Worm (Caenorhabditis elegans) whole organism, L4 larva: ENCODE results near the gene ndub-6.

ENCODE experiments used
- F37D6.2 ChIP-seq: sonication (generic microtip); optimal IDR thresholded peaks from 2 replicates; lab custom pipeline; 2016; ENCODE audit warnings: mild to moderate bottlenecking, missing genetic modification characterization, missing compliant biosample characterization
- aha-1 ChIP-seq: fragments of 150-350 bp; peaks from one replicate; lab custom pipeline; 2014; ENCODE audit warnings: missing biosample characterization, missing genetic modification characterization
- attf-4 ChIP-seq: sonication (generic microtip); optimal IDR thresholded peaks from 3 replicates; lab custom pipeline; 2017; ENCODE audit warnings: missing biosample characterization, missing genetic modification characterization
- ceh-44 ChIP-seq: fragments of 200-800 bp; sonication (Bioruptor generic); IDR thresholded peaks from 2 replicates; pipeline ENCODE4 v1.3.6; 2022; ENCODE audit warnings: missing genetic modification reagents, missing genetic modification characterization, missing compliant biosample characterization
- ctbp-1 ChIP-seq: fragments of 200-800 bp; sonication (Bioruptor generic); IDR thresholded peaks from 2 replicates; pipeline ENCODE4 v1.3.6; 2022; ENCODE audit warnings: missing genetic modification reagents, missing genetic modification characterization, missing compliant biosample characterization
- daf-16 ChIP-seq, 3 experiments: sonication (generic microtip); optimal IDR thresholded peaks; 2 replicates each; lab custom pipeline; 2016 to 2017; ENCODE audit warnings: missing genetic modification characterization in 3 of 3, missing genetic modification reagents in 3 of 3, mild to moderate bottlenecking in 2 of 3, missing compliant biosample characterization in 2 of 3, missing biosample characterization in 1 of 3, moderate library complexity in 1 of 3
- dmd-6 ChIP-seq: fragments of 200-800 bp; sonication (Bioruptor generic); IDR thresholded peaks from 2 replicates; pipeline ENCODE4 v1.3.6; 2022; ENCODE audit warnings: missing genetic modification reagents, missing genetic modification characterization, missing compliant biosample characterization
- dmd-8 ChIP-seq: fragments of 200-800 bp; sonication (Bioruptor generic); IDR thresholded peaks from 2 replicates; pipeline ENCODE4 v1.3.6; 2022; ENCODE audit warnings: missing genetic modification characterization, missing compliant biosample characterization
- dmd-9 ChIP-seq: fragments of 200-800 bp; sonication (Bioruptor generic); IDR thresholded peaks from 2 replicates; pipeline ENCODE4 v1.3.6; 2022; ENCODE audit warnings: missing genetic modification reagents, missing genetic modification characterization, missing compliant biosample characterization
- dpl-1 ChIP-seq: fragments of 150-350 bp; optimal IDR thresholded peaks from 2 replicates; lab custom pipeline; 2014; ENCODE audit warnings: missing biosample characterization, missing genetic modification reagents, missing genetic modification characterization
- dve-1 ChIP-seq: sonication (generic microtip); optimal IDR thresholded peaks from 2 replicates; lab custom pipeline; 2017; ENCODE audit warnings: antibody characterized with exemption, mild to moderate bottlenecking, missing genetic modification characterization, missing compliant biosample characterization; ENCODE audit not compliant: insufficient read depth
- egl-27 ChIP-seq: sonication (generic microtip); optimal IDR thresholded peaks from 3 replicates; lab custom pipeline; 2017; ENCODE audit warnings: missing biosample characterization, missing genetic modification reagents, missing genetic modification characterization
- fkh-10 ChIP-seq: fragments of 150-350 bp; optimal IDR thresholded peaks from 2 replicates; lab custom pipeline; 2014; ENCODE audit warnings: missing biosample characterization, missing genetic modification reagents, missing genetic modification characterization
- hlh-11 ChIP-seq: fragments of 200-800 bp; sonication (Bioruptor generic); optimal IDR thresholded peaks from 2 replicates; lab custom pipeline; 2018; ENCODE audit warnings: mild to moderate bottlenecking, missing genetic modification characterization, missing compliant biosample characterization
- hlh-30 ChIP-seq: sonication (generic microtip); optimal IDR thresholded peaks from 2 replicates; lab custom pipeline; 2017; ENCODE audit warnings: antibody characterized with exemption, mild to moderate bottlenecking, missing genetic modification characterization, missing compliant biosample characterization; ENCODE audit not compliant: insufficient read depth
- hmg-1.1 ChIP-seq: fragments of 200-800 bp; sonication (Bioruptor generic); IDR thresholded peaks from 2 replicates; pipeline ENCODE4 v1.3.6; 2022; ENCODE audit warnings: missing genetic modification reagents, missing genetic modification characterization, missing compliant biosample characterization
- jun-1 ChIP-seq: fragments of 150-350 bp; optimal IDR thresholded peaks from 2 replicates; lab custom pipeline; 2014; ENCODE audit warnings: missing biosample characterization, missing genetic modification reagents, missing genetic modification characterization
- lin-13 ChIP-seq: fragments of 150-350 bp; optimal IDR thresholded peaks from 2 replicates; lab custom pipeline; 2014; ENCODE audit warnings: missing biosample characterization, missing genetic modification reagents, missing genetic modification characterization
- lir-3 ChIP-seq: sonication (generic microtip); optimal IDR thresholded peaks from 2 replicates; lab custom pipeline; 2016; ENCODE audit warnings: mild to moderate bottlenecking, missing genetic modification characterization, missing compliant biosample characterization
- lsy-2 ChIP-seq, 2 experiments: fragments of 150-350 bp in 1 of 2; sonication (generic microtip) in 1 of 2; optimal IDR thresholded peaks; 2 replicates each; lab custom pipeline; 2014 to 2017; ENCODE audit warnings: missing biosample characterization in 2 of 2, missing genetic modification characterization in 2 of 2
- mdl-1 ChIP-seq, 2 experiments: fragments of 150-350 bp in 1 of 2; sonication (generic microtip) in 1 of 2; optimal IDR thresholded peaks; 2 replicates each; lab custom pipeline; 2014 to 2017; ENCODE audit warnings: missing biosample characterization in 2 of 2, missing genetic modification characterization in 2 of 2
- mep-1 ChIP-seq: fragments of 150-350 bp; sonication (generic microtip); optimal IDR thresholded peaks from 3 replicates; lab custom pipeline; 2014; ENCODE audit warnings: missing biosample characterization, missing genetic modification characterization
- mes-2 ChIP-seq: sonication (generic microtip); optimal IDR thresholded peaks from 2 replicates; lab custom pipeline; 2016; ENCODE audit warnings: missing genotype, mild to moderate bottlenecking, missing genetic modification characterization, missing compliant biosample characterization; ENCODE audit not compliant: poor library complexity, severe bottlenecking
- mxl-2 ChIP-seq: fragments of 200-800 bp; sonication (Bioruptor generic); conservative IDR thresholded peaks from 2 replicates; pipeline ENCODE4 v1.3.6; 2022; ENCODE audit warnings: missing genetic modification reagents, missing genetic modification characterization, missing compliant biosample characterization
- nhr-10 ChIP-seq: fragments of 150-350 bp; optimal IDR thresholded peaks from 2 replicates; lab custom pipeline; 2014; ENCODE audit warnings: missing biosample characterization, missing genetic modification characterization
- nhr-102 ChIP-seq: sonication (generic microtip); optimal IDR thresholded peaks from 2 replicates; lab custom pipeline; 2016; ENCODE audit warnings: mild to moderate bottlenecking, missing genetic modification characterization, moderate library complexity, missing compliant biosample characterization
- nhr-11 ChIP-seq: fragments of 150-350 bp; optimal IDR thresholded peaks from 2 replicates; lab custom pipeline; 2014; ENCODE audit warnings: missing biosample characterization, missing genetic modification characterization
- nhr-237 ChIP-seq: sonication (generic microtip); optimal IDR thresholded peaks from 2 replicates; lab custom pipeline; 2017; ENCODE audit warnings: missing biosample characterization, missing genetic modification characterization
- nhr-28 ChIP-seq: fragments of 150-350 bp; optimal IDR thresholded peaks from 2 replicates; lab custom pipeline; 2014; ENCODE audit warnings: missing biosample characterization, missing genetic modification characterization
- nhr-42 ChIP-seq: fragments of 200-800 bp; sonication (Bioruptor generic); IDR thresholded peaks from 2 replicates; pipeline ENCODE4 v1.3.6; 2022; ENCODE audit warnings: missing genetic modification characterization, missing compliant biosample characterization
- nhr-6 ChIP-seq: fragments of 150-350 bp; optimal IDR thresholded peaks from 2 replicates; lab custom pipeline; 2014; ENCODE audit warnings: missing biosample characterization, missing genetic modification characterization
- php-3 ChIP-seq: fragments of 200-800 bp; sonication (Bioruptor generic); IDR thresholded peaks from 2 replicates; pipeline ENCODE4 v1.3.6; 2022; ENCODE audit warnings: missing genetic modification reagents, missing genetic modification characterization, missing compliant biosample characterization
- sdz-12 ChIP-seq: fragments of 200-800 bp; sonication (Bioruptor generic); optimal IDR thresholded peaks from 2 replicates; lab custom pipeline; 2018; ENCODE audit warnings: mild to moderate bottlenecking, missing genetic modification characterization, missing compliant biosample characterization
- skn-1 ChIP-seq: fragments of 150-350 bp; optimal IDR thresholded peaks from 2 replicates; lab custom pipeline; 2014; ENCODE audit warnings: missing biosample characterization, missing genetic modification characterization
- snpc-1.2 ChIP-seq: fragments of 200-800 bp; sonication (Bioruptor generic); IDR thresholded peaks from 2 replicates; pipeline ENCODE4 v1.3.6; 2022; ENCODE audit warnings: missing genetic modification reagents, missing genetic modification characterization, missing compliant biosample characterization
- tag-97 ChIP-seq: fragments of 200-800 bp; sonication (Bioruptor generic); IDR thresholded peaks from 2 replicates; pipeline ENCODE4 v1.3.6; 2022; ENCODE audit warnings: missing genetic modification characterization, missing compliant biosample characterization
- unc-130 ChIP-seq: sonication (generic microtip); optimal IDR thresholded peaks from 2 replicates; lab custom pipeline; 2016; ENCODE audit warnings: missing genetic modification reagents, missing genetic modification characterization, missing compliant biosample characterization
- zfp-2 ChIP-seq: sonication (generic microtip); optimal IDR thresholded peaks from 2 replicates; lab custom pipeline; 2016; ENCODE audit warnings: mild to moderate bottlenecking, missing genetic modification characterization, missing compliant biosample characterization
- zfp-3 ChIP-seq: fragments of 200-800 bp; sonication (Bioruptor generic); conservative IDR thresholded peaks from 2 replicates; pipeline ENCODE4 v1.3.6; 2022; ENCODE audit warnings: missing genetic modification reagents, missing genetic modification characterization, missing compliant biosample characterization
- zip-11 ChIP-seq: fragments of 200-800 bp; sonication (Bioruptor generic); IDR thresholded peaks from 2 replicates; pipeline ENCODE4 v1.3.6; 2022; ENCODE audit warnings: missing genetic modification characterization, missing compliant biosample characterization
- zip-2 ChIP-seq: fragments of 150-350 bp; optimal IDR thresholded peaks from 2 replicates; lab custom pipeline; 2014; ENCODE audit warnings: missing biosample characterization, missing genetic modification characterization
- ztf-7 ChIP-seq: fragments of 150-350 bp; optimal IDR thresholded peaks from 2 replicates; lab custom pipeline; 2014; ENCODE audit warnings: missing biosample characterization, missing genetic modification characterization

ndub-6 gene

DNA sequence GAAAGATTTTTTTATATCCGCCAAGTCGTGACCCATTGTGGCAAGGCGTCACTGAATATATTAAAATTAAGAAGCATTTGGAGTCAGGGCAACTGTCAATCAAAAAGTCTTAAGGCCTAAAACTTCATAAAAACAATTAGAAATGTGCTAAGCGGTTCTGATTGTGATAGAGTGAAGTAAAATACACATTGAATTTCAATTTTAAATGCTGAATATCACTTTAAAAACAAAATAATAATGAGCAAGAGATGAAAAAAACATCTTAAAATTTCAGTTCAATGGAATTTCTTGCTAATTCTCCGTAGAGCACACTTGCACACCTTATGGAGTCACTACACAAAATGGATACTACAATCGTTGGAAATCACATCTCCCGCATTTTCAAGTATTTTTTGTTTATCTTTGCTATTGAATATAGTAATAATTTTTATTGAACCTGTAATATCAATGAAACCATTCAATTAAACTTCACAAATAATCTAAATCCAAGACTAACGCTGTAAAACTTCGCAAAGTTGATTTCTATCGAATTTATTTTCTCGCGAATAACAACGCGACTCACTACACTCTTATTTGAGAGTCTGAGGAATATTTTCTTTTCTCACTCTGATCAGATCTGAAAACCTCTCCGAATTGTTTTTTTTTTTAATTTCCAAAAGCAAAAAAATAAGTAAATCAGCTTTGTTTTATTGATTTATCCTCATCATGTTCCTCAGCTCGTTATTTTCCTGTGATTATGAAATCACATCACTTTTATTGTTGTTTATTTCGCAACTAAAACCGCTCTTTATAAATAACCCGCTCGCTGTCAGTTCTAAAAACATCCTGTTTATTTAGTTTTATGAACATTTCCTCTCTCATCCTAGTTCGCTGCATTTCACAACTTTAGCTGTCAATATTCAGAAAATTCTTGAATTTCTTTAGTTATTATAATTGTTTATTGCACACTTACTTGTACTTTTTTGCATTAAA lies 16.5 kb upstream of the ndub-6 start, which contains the start of gene mars-1 (continued):
- TF ChIP-seq zfp-3 (GFP tag; lab: Robert Waterston, UW) (no peak), fkh-10 (GFP tag; lab: Kevin White, UChicago) (no peak), nhr-102 (tag; lab: Kevin White, UChicago) (no peak), ztf-7 (tag; lab: Kevin White, UChicago) (no peak), F37D6.2 (tag; lab: Kevin White, UChicago) (peak; percentile 33), lsy-2 (tag; optimal IDR thresholded peaks at IDR 0.05; lab: Kevin White, UChicago) (peak; percentile 12 to 80), zip-2 (tag; lab: Kevin White, UChicago) (no peak), zfp-2 (tag; lab: Kevin White, UChicago) (no peak), nhr-237 (tag; lab: Kevin White, UChicago) (no peak), unc-130 (peak; percentile 50), dmd-9 (GFP tag; lab: Robert Waterston, UW) (peak; percentile 36; the same call in 1 of the 2 replicates), nhr-6 (tag; lab: Kevin White, UChicago) (no peak), egl-27 (tag; lab: Kevin White, UChicago) (no peak), nhr-42 (no peak), lin-13 (GFP tag; lab: Kevin White, UChicago) (peak; percentile 64), ceh-44 (GFP tag; lab: Robert Waterston, UW) (0 out of 2 replicates have a peak, but pooled peaks have one; percentile 33), dmd-8 (GFP tag; lab: Robert Waterston, UW) (no peak), nhr-10 (no peak), mes-2 (tag; lab: Kevin White, UChicago) (peak; percentile 82), snpc-1.2 (GFP tag; lab: Robert Waterston, UW) (no peak), zip-11 (GFP tag; lab: Robert Waterston, UW) (no peak), php-3 (no peak), mxl-2 (GFP tag; lab: Robert Waterston, UW) (no peak), jun-1 (tag; lab: Kevin White, UChicago) (no peak), hlh-30 (peak; percentile 64), mep-1 (tag; lab: Kevin White, UChicago) (peak; percentile 78), tag-97 (GFP tag; lab: Robert Waterston, UW) (no peak), dmd-6 (GFP tag; lab: Robert Waterston, UW) (0 out of 2 replicates have a peak, but pooled peaks have one; percentile 20), attf-4 (tag; lab: Kevin White, UChicago) (no peak), sdz-12 (GFP tag; lab: Kevin White, UChicago) (no peak), dve-1 (tag; lab: Kevin White, UChicago) (peak; percentile 45)

DNA sequence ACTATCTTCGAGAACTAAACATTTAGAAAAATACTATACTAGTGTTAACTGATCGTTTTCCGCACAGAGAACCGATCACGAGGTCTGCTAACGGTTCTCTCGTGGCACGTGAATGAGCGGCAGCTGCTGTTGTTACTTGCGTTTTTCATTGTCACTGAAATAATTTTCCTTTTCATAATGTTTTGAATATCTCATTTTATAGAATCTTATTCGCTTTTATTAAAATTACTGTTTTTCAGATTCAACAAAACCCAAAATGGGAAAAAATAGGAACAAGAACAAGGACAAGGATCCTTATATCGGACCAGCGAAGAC lies 15.8 kb upstream of the ndub-6 start, which contains the start of gene F58B3.6:
TSS of gene F58B3.6 (plus strand) at position 240 of the 315 bp plus-strand sequence.
- TF ChIP-seq daf-16 (GFP tag; optimal IDR thresholded peaks at IDR 0.05; lab: Kevin White, UChicago) (peak in 1 of 2 experiments; percentile 2), daf-16 (tag; optimal IDR thresholded peaks at IDR 0.05; lab: Kevin White, UChicago) (no peak), dve-1 (tag; lab: Kevin White, UChicago) (peak; percentile 83), mdl-1 (tag; optimal IDR thresholded peaks at IDR 0.05; lab: Kevin White, UChicago) (peak in 1 of 2 experiments; percentile 64), dpl-1 (GFP tag; lab: Kevin White, UChicago) (no peak), hmg-1.1 (GFP tag; lab: Robert Waterston, UW) (0 out of 2 replicates have a peak, but pooled peaks have one; percentile 24), hlh-11 (tag; lab: Kevin White, UChicago) (peak; percentile 74), lsy-2 (tag; optimal IDR thresholded peaks at IDR 0.05; lab: Kevin White, UChicago) (peak in 1 of 2 experiments; percentile 38), nhr-28 (tag; lab: Kevin White, UChicago) (peak; percentile 72), aha-1 (tag; lab: Kevin White, UChicago) (peak; percentile 62), lir-3 (tag; lab: Kevin White, UChicago) (no peak), ctbp-1 (GFP tag; lab: Robert Waterston, UW) (no peak), hlh-30 (peak; percentile 96), skn-1 (no peak), nhr-11 (tag; lab: Kevin White, UChicago) (peak; percentile 37), mep-1 (tag; lab: Kevin White, UChicago) (peak; percentile 30)
